Worm (Caenorhabditis elegans) whole organism, early embryonic: ENCODE measurements around the gene str-66.
"Not testable (repeated sequence)": the region's sequence is repeated elsewhere in the genome, so short reads cannot be mapped to it uniquely, and the experiment has no call there.

ENCODE experiments used
- B0310.2 ChIP-seq: sonication (generic microtip); optimal IDR thresholded peaks from 2 replicates; lab custom pipeline; 2016; ENCODE audit warnings: mild to moderate bottlenecking, missing genetic modification characterization, missing compliant biosample characterization
- F13C5.2 ChIP-seq: sonication (generic microtip); optimal IDR thresholded peaks from 2 replicates; lab custom pipeline; 2017; ENCODE audit warnings: mild to moderate bottlenecking, missing genetic modification characterization, inconsistent platforms, missing compliant biosample characterization
- aly-1 ChIP-seq: sonication (generic microtip); optimal IDR thresholded peaks from 2 replicates; lab custom pipeline; 2016; ENCODE audit warnings: missing genetic modification characterization, missing compliant biosample characterization
- ama-1 ChIP-seq: fragments of 150-350 bp; optimal IDR thresholded peaks from 2 replicates; lab custom pipeline; 2014
- ceh-13 ChIP-seq: fragments of 200-800 bp; sonication (Bioruptor generic); optimal IDR thresholded peaks from 2 replicates; lab custom pipeline; 2018; ENCODE audit warnings: mild to moderate bottlenecking, missing genetic modification characterization, missing compliant biosample characterization
- ceh-36 ChIP-seq: sonication (generic microtip); optimal IDR thresholded peaks from 2 replicates; lab custom pipeline; 2016; ENCODE audit warnings: missing genetic modification characterization, inconsistent platforms, missing compliant biosample characterization
- ets-7 ChIP-seq: sonication (generic microtip); optimal IDR thresholded peaks from 2 replicates; lab custom pipeline; 2016; ENCODE audit warnings: missing genotype, missing genetic modification characterization, missing compliant biosample characterization
- flt-1 ChIP-seq: fragments of 200-800 bp; sonication (Bioruptor generic); IDR thresholded peaks from 2 replicates; pipeline ENCODE4 v1.3.6; 2022; ENCODE audit warnings: missing genetic modification characterization, missing compliant biosample characterization
- hmbx-1 ChIP-seq: sonication (generic microtip); optimal IDR thresholded peaks from 2 replicates; lab custom pipeline; 2016; ENCODE audit warnings: mild to moderate bottlenecking, missing genetic modification characterization, missing compliant biosample characterization
- hmg-4 ChIP-seq: fragments of 200-800 bp; sonication (Bioruptor generic); optimal IDR thresholded peaks from 2 replicates; lab custom pipeline; 2018; ENCODE audit warnings: mild to moderate bottlenecking, missing genetic modification characterization, missing compliant biosample characterization
- hnd-1 ChIP-seq: sonication (generic microtip); optimal IDR thresholded peaks from 2 replicates; lab custom pipeline; 2016; ENCODE audit warnings: missing genetic modification characterization, missing compliant biosample characterization
- pes-1 ChIP-seq: fragments of 200-800 bp; sonication (Bioruptor generic); IDR thresholded peaks from 2 replicates; pipeline ENCODE4 v1.3.6; 2022; ENCODE audit warnings: missing genetic modification reagents, missing genetic modification characterization, missing compliant biosample characterization
- scrt-1 ChIP-seq: fragments of 200-800 bp; sonication (Bioruptor generic); IDR thresholded peaks from 2 replicates; pipeline ENCODE4 v1.3.6; 2022; ENCODE audit warnings: missing genetic modification characterization, missing compliant biosample characterization
- sea-1 ChIP-seq: fragments of 200-800 bp; sonication (Bioruptor generic); conservative IDR thresholded peaks from 2 replicates; pipeline ENCODE4 v1.3.6; 2022; ENCODE audit warnings: missing genetic modification characterization, missing compliant biosample characterization
- tbx-11 ChIP-seq: fragments of 200-800 bp; sonication (Bioruptor generic); IDR thresholded peaks from 2 replicates; pipeline ENCODE4 v1.3.6; 2022; ENCODE audit warnings: missing genetic modification characterization, missing compliant biosample characterization
- tbx-37 ChIP-seq: fragments of 200-800 bp; sonication (Bioruptor generic); conservative IDR thresholded peaks from 2 replicates; pipeline ENCODE4 v1.3.6; 2022; ENCODE audit warnings: missing genetic modification reagents, missing genetic modification characterization, missing compliant biosample characterization
- tra-4 ChIP-seq: sonication (generic microtip); optimal IDR thresholded peaks from 2 replicates; lab custom pipeline; 2017; ENCODE audit warnings: missing genetic modification characterization, missing compliant biosample characterization

Gene str-66

ce11 chrV:3071548-3071947 lies 32.5 kb downstream of the str-66 start, which contains the start of gene C50H11.13:
Gene C50H11.13, minus strand, starts transcription at chrV:3071648.
- TF ChIP-seq hmg-4 = no peak
- no peak for TF ChIP-seq tbx-11 (GFP tag; lab: Robert Waterston, UW)
- TF ChIP-seq ama-1 (lab: Kevin White, UChicago) = no peak
- TF ChIP-seq aly-1 = no peak
- TF ChIP-seq scrt-1 (GFP tag; lab: Robert Waterston, UW) = no peak
- TF ChIP-seq F13C5.2 (tag; lab: Kevin White, UChicago) = no peak
- TF ChIP-seq sea-1 (GFP tag; lab: Robert Waterston, UW) = no peak
- no peak for TF ChIP-seq pes-1 (GFP tag; lab: Robert Waterston, UW)
- no peak for TF ChIP-seq tra-4 (tag; lab: Kevin White, UChicago)
- TF ChIP-seq tbx-37 (GFP tag; lab: Robert Waterston, UW) = no peak
- TF ChIP-seq flt-1 (GFP tag; lab: Robert Waterston, UW) = no peak
- no peak for TF ChIP-seq hnd-1
- TF ChIP-seq ceh-13 (GFP tag; lab: Kevin White, UChicago) = no peak
- no peak for TF ChIP-seq ets-7 (tag; lab: Kevin White, UChicago)
- TF ChIP-seq ceh-36 (tag; lab: Kevin White, UChicago) = no peak

ce11 chrV:3069101-3069500 lies 34.9 kb downstream of the str-66 start, which contains the start of gene str-40:
Gene str-40, minus strand, starts transcription at chrV:3069201.
- TF ChIP-seq ceh-13 (GFP tag; lab: Kevin White, UChicago) (no peak), tbx-11 (GFP tag; lab: Robert Waterston, UW) (no peak), hmbx-1 (tag; lab: Kevin White, UChicago) (no peak), hmg-4 (no peak), B0310.2 (no peak)

ce11 chrV:3065928-3066327 lies 38.1 kb downstream of the str-66 start, which contains the start of gene srh-185:
Gene srh-185, plus strand, starts transcription at chrV:3066228.
- no peak for TF ChIP-seq ceh-36 (tag; lab: Kevin White, UChicago)
- no peak for TF ChIP-seq ets-7 (tag; lab: Kevin White, UChicago)
- no peak for TF ChIP-seq flt-1 (GFP tag; lab: Robert Waterston, UW)

ce11 chrV:3064418-3064817 lies 39.6 kb downstream of the str-66 start, which contains the start of gene srt-16:
Gene srt-16, minus strand, starts transcription at chrV:3064518.
- TF ChIP-seq hnd-1; ceh-36 (tag; lab: Kevin White, UChicago); hmbx-1 (tag; lab: Kevin White, UChicago): not testable (repeated sequence)

- TF ChIP-seq scrt-1 (GFP tag; lab: Robert Waterston, UW) (no peak), F13C5.2 (tag; lab: Kevin White, UChicago) (no peak), hmbx-1 (tag; lab: Kevin White, UChicago) (no peak)
These were observed 42.0 kb downstream of the str-66 start, which contains the start of gene srt-15 for ce11 chrV:3062078-3062477. Gene srt-15, minus strand, starts transcription at chrV:3062178.

- TF ChIP-seq B0310.2 (no peak), aly-1 (no peak), ceh-36 (tag; lab: Kevin White, UChicago) (no peak), scrt-1 (GFP tag; lab: Robert Waterston, UW) (no peak), pes-1 (GFP tag; lab: Robert Waterston, UW) (no peak), ceh-13 (GFP tag; lab: Kevin White, UChicago) (no peak)
These were observed 45.0 kb downstream of the str-66 start, which contains the start of gene str-244 for ce11 chrV:3058996-3059395. Gene str-244, minus strand, starts transcription at chrV:3059096.

- TF ChIP-seq tra-4 (tag; lab: Kevin White, UChicago) (no peak), F13C5.2 (tag; lab: Kevin White, UChicago) (no peak), aly-1 (no peak), tbx-37 (GFP tag; lab: Robert Waterston, UW) (no peak), ceh-13 (GFP tag; lab: Kevin White, UChicago) (no peak), sea-1 (GFP tag; lab: Robert Waterston, UW) (no peak), tbx-11 (GFP tag; lab: Robert Waterston, UW) (no peak), scrt-1 (GFP tag; lab: Robert Waterston, UW) (no peak), hmbx-1 (tag; lab: Kevin White, UChicago) (no peak), ceh-36 (tag; lab: Kevin White, UChicago) (no peak)
These were observed 49.8 kb downstream of the str-66 start, which contains the start of gene C50H11.8 for ce11 chrV:3054254-3054653. Gene C50H11.8, plus strand, starts transcription at chrV:3054554.
